Fruit fly (Drosophila melanogaster) whole organism, embryonic: Measurements from ENCODE around the gene SCaMC.

Source experiments
- Ada2b ChIP-seq: fragments of 200-800 bp; sonication (Bioruptor generic); IDR thresholded peaks from 2 replicates; pipeline ENCODE4 v1.3.6; 2022; ENCODE audit warnings: missing biosample characterization, missing genetic modification characterization
- Adf1 ChIP-seq: fragments of 200-800 bp; sonication (Bioruptor generic); IDR thresholded peaks from 2 replicates; pipeline ENCODE4 v1.3.6; 2022; ENCODE audit warnings: missing biosample characterization, missing genetic modification characterization
- Atf3 ChIP-seq: fragments of 200-800 bp; sonication (Bioruptor generic); optimal IDR thresholded peaks from 3 replicates; lab custom pipeline; 2016; ENCODE audit warnings: missing biosample characterization, missing genetic modification characterization
- CG11398 ChIP-seq: fragments of 200-800 bp; sonication (Bioruptor generic); optimal IDR thresholded peaks from 2 replicates; lab custom pipeline; 2016; ENCODE audit warnings: missing biosample characterization, missing genetic modification characterization
- CG13894 ChIP-seq: fragments of 200-800 bp; sonication (Bioruptor generic); optimal IDR thresholded peaks from 3 replicates; lab custom pipeline; 2018; ENCODE audit warnings: missing biosample characterization, mild to moderate bottlenecking, missing genetic modification characterization, moderate library complexity
- CG17385 ChIP-seq: fragments of 200-800 bp; sonication (Bioruptor generic); optimal IDR thresholded peaks from 3 replicates; lab custom pipeline; 2018; ENCODE audit warnings: missing biosample characterization, mild to moderate bottlenecking, missing genetic modification characterization
- CG17802 ChIP-seq: fragments of 200-800 bp; sonication (Bioruptor generic); optimal IDR thresholded peaks from 2 replicates; lab custom pipeline; 2018; ENCODE audit warnings: missing biosample characterization, mild to moderate bottlenecking, missing genetic modification characterization, moderate library complexity
- CG17829 ChIP-seq: fragments of 200-800 bp; optimal IDR thresholded peaks from 2 replicates; lab custom pipeline; 2019; ENCODE audit warnings: missing biosample characterization, mild to moderate bottlenecking, missing genetic modification characterization, moderate library complexity
- CG18619 ChIP-seq: fragments of 200-800 bp; sonication (Bioruptor generic); optimal IDR thresholded peaks from 3 replicates; lab custom pipeline; 2017; ENCODE audit warnings: missing biosample characterization, mild to moderate bottlenecking, missing genetic modification characterization
- CG18764 ChIP-seq: fragments of 200-800 bp; sonication (Bioruptor generic); optimal IDR thresholded peaks from 3 replicates; lab custom pipeline; 2016; ENCODE audit warnings: missing biosample characterization, missing genetic modification characterization
- CG2199 ChIP-seq: fragments of 200-800 bp; sonication (Bioruptor generic); IDR thresholded peaks from 3 replicates; pipeline ENCODE4 v1.3.6; 2022; ENCODE audit warnings: missing biosample characterization, missing genetic modification characterization
- CG30431 ChIP-seq: fragments of 200-800 bp; sonication (Bioruptor generic); optimal IDR thresholded peaks from 2 replicates; lab custom pipeline; 2017; ENCODE audit warnings: missing biosample characterization, missing genetic modification characterization
- CG3281 ChIP-seq: fragments of 200-800 bp; sonication (Bioruptor generic); optimal IDR thresholded peaks from 3 replicates; lab custom pipeline; 2017; ENCODE audit warnings: missing biosample characterization, mild to moderate bottlenecking, missing genetic modification characterization
- CG34376 ChIP-seq: fragments of 200-800 bp; sonication (Bioruptor generic); optimal IDR thresholded peaks from 2 replicates; lab custom pipeline; 2018; ENCODE audit warnings: missing biosample characterization, mild to moderate bottlenecking, missing genetic modification characterization
- CG4328 ChIP-seq: fragments of 200-800 bp; sonication (Bioruptor generic); optimal IDR thresholded peaks from 3 replicates; lab custom pipeline; 2017; ENCODE audit warnings: missing biosample characterization, missing genetic modification reagents, missing genetic modification characterization
- CG4730 ChIP-seq: fragments of 200-800 bp; sonication (Bioruptor generic); IDR thresholded peaks from 2 replicates; pipeline ENCODE4 v1.3.6; 2022; ENCODE audit warnings: missing biosample characterization, missing genetic modification characterization
- CG6654 ChIP-seq: fragments of 200-800 bp; sonication (Bioruptor generic); optimal IDR thresholded peaks from 2 replicates; lab custom pipeline; 2017; ENCODE audit warnings: missing biosample characterization, mild to moderate bottlenecking, missing genetic modification characterization
- CG6683 ChIP-seq: fragments of 200-800 bp; sonication (Bioruptor generic); optimal IDR thresholded peaks from 2 replicates; lab custom pipeline; 2017; ENCODE audit warnings: missing biosample characterization, mild to moderate bottlenecking, missing genetic modification characterization, missing genetic modification reagents
- CG6765 ChIP-seq: fragments of 200-800 bp; sonication (Bioruptor generic); optimal IDR thresholded peaks from 3 replicates; lab custom pipeline; 2017; ENCODE audit warnings: missing biosample characterization, mild to moderate bottlenecking, missing genetic modification characterization
- CG7786 ChIP-seq: fragments of 200-800 bp; sonication (Bioruptor generic); optimal IDR thresholded peaks from 2 replicates; lab custom pipeline; 2016; ENCODE audit warnings: missing biosample characterization, missing genetic modification characterization
- CG8478 ChIP-seq: fragments of >200 bp; optimal IDR thresholded peaks from 2 replicates; lab custom pipeline; 2018
- Doc2 ChIP-seq: fragments of 200-800 bp; sonication (Bioruptor generic); IDR thresholded peaks from 2 replicates; pipeline ENCODE4 v1.3.6; 2022; ENCODE audit warnings: missing biosample characterization, missing genetic modification characterization
- H15 ChIP-seq: fragments of 200-800 bp; sonication (Bioruptor generic); IDR thresholded peaks from 3 replicates; pipeline ENCODE4 v1.3.6; 2022; ENCODE audit warnings: missing biosample characterization, missing genetic modification characterization
- Hr51 ChIP-seq, 2 experiments: fragments of 200-800 bp; sonication (Bioruptor generic); optimal IDR thresholded peaks; 2 replicates in 1 of 2; 3 replicates in 1 of 2; lab custom pipeline; 2016 to 2018; ENCODE audit warnings: missing biosample characterization in 2 of 2, missing genetic modification characterization in 2 of 2, mild to moderate bottlenecking in 1 of 2, moderate library complexity in 1 of 2
- Lhr ChIP-seq: fragments of 200-800 bp; sonication (Bioruptor generic); optimal IDR thresholded peaks from 3 replicates; lab custom pipeline; 2017; ENCODE audit warnings: mild to moderate bottlenecking, missing biosample characterization, missing genetic modification reagents, missing genetic modification characterization
- MESR4 ChIP-seq: fragments of 200-800 bp; sonication (Bioruptor generic); optimal IDR thresholded peaks from 2 replicates; lab custom pipeline; 2018; ENCODE audit warnings: missing biosample characterization, mild to moderate bottlenecking, missing genetic modification characterization, moderate library complexity
- Rx ChIP-seq: fragments of 200-800 bp; sonication (Bioruptor generic); IDR thresholded peaks from 2 replicates; pipeline ENCODE4 v1.3.6; 2022; ENCODE audit warnings: missing biosample characterization, missing genetic modification characterization
- Stat92E ChIP-seq, 3 experiments: fragments of >200 bp in 2 of 3; fragments of 200-800 bp in 1 of 3; sonication (Bioruptor generic) in 1 of 3; optimal IDR thresholded peaks; 2 replicates each; lab custom pipeline; 2017 to 2019; ENCODE audit warnings: missing biosample characterization in 3 of 3, missing genetic modification characterization in 3 of 3, mild to moderate bottlenecking in 1 of 3, moderate library complexity in 1 of 3
- TFAM ChIP-seq: fragments of 200-800 bp; sonication (Bioruptor generic); optimal IDR thresholded peaks from 2 replicates; lab custom pipeline; 2017; ENCODE audit warnings: missing biosample characterization, missing genetic modification characterization, inconsistent platforms
- Xrp1 ChIP-seq: fragments of 200-800 bp; sonication (Bioruptor generic); IDR thresholded peaks from 2 replicates; pipeline ENCODE4 v1.3.6; 2022; ENCODE audit warnings: missing biosample characterization, missing genetic modification characterization
- al ChIP-seq: fragments of 200-800 bp; sonication (Bioruptor generic); IDR thresholded peaks from 2 replicates; pipeline ENCODE4 v1.3.6; 2022; ENCODE audit warnings: missing biosample characterization, missing genetic modification characterization
- da ChIP-seq: fragments of 200-800 bp; sonication (Bioruptor generic); optimal IDR thresholded peaks from 2 replicates; lab custom pipeline; 2016; ENCODE audit warnings: missing biosample characterization, missing genetic modification characterization
- dpn ChIP-seq, 2 experiments: fragments of 200-800 bp; sonication (Bioruptor generic); optimal IDR thresholded peaks; 3 replicates each; lab custom pipeline; 2016; ENCODE audit warnings: missing biosample characterization in 2 of 2, missing genetic modification characterization in 2 of 2
- dysf ChIP-seq: fragments of 200-800 bp; sonication (Bioruptor generic); IDR thresholded peaks from 3 replicates; pipeline ENCODE4 v1.3.6; 2022; ENCODE audit warnings: missing biosample characterization, missing genetic modification characterization
- emc ChIP-seq: fragments of 200-800 bp; sonication (Bioruptor generic); optimal IDR thresholded peaks from 2 replicates; lab custom pipeline; 2016; ENCODE audit warnings: missing biosample characterization, missing genetic modification characterization
- esg ChIP-seq: fragments of 200-800 bp; sonication (Bioruptor generic); conservative IDR thresholded peaks from 2 replicates; pipeline ENCODE4 v1.3.6; 2022; ENCODE audit warnings: missing biosample characterization, missing genetic modification characterization
- exex ChIP-seq: fragments of 200-800 bp; sonication (Bioruptor generic); optimal IDR thresholded peaks from 4 replicates; lab custom pipeline; 2018; ENCODE audit warnings: missing biosample characterization, mild to moderate bottlenecking, missing genetic modification characterization, moderate library complexity
- fd96Cb ChIP-seq: fragments of 200-800 bp; sonication (Bioruptor generic); optimal IDR thresholded peaks from 2 replicates; lab custom pipeline; 2018; ENCODE audit warnings: missing biosample characterization, mild to moderate bottlenecking, missing genetic modification characterization, moderate library complexity
- gfzf ChIP-seq: fragments of 200-800 bp; sonication (Bioruptor generic); optimal IDR thresholded peaks from 2 replicates; lab custom pipeline; 2016; ENCODE audit warnings: missing biosample characterization, mild to moderate bottlenecking, missing genetic modification characterization, moderate library complexity
- gsb-n ChIP-seq: fragments of 200-800 bp; sonication (Bioruptor generic); optimal IDR thresholded peaks from 3 replicates; lab custom pipeline; 2018; ENCODE audit warnings: missing biosample characterization, mild to moderate bottlenecking, missing genetic modification characterization
- ham ChIP-seq: fragments of 200-800 bp; sonication (Bioruptor generic); IDR thresholded peaks from 2 replicates; pipeline ENCODE4 v1.3.6; 2022; ENCODE audit warnings: missing biosample characterization, missing genetic modification characterization
- insv ChIP-seq, 2 experiments: fragments of 200-800 bp; sonication (Bioruptor generic); optimal IDR thresholded peaks; 3 replicates each; lab custom pipeline; 2016 to 2018; ENCODE audit warnings: missing biosample characterization in 2 of 2, missing genetic modification characterization in 2 of 2
- maf-S ChIP-seq: fragments of 200-800 bp; sonication (Bioruptor generic); optimal IDR thresholded peaks from 2 replicates; lab custom pipeline; 2016; ENCODE audit warnings: missing biosample characterization, missing genetic modification characterization
- otp ChIP-seq: fragments of 200-800 bp; sonication (Bioruptor generic); IDR thresholded peaks from 3 replicates; pipeline ENCODE4, ENCODE4 v1.3.6; 2022; ENCODE audit warnings: missing biosample characterization, missing genetic modification characterization
- pros ChIP-seq: fragments of 200-800 bp; sonication (Bioruptor generic); optimal IDR thresholded peaks from 3 replicates; lab custom pipeline; 2019; ENCODE audit warnings: missing biosample characterization, mild to moderate bottlenecking, missing genetic modification characterization, moderate library complexity
- sc ChIP-seq, 3 experiments: fragments of >200 bp in 2 of 3; fragments of 200-800 bp in 1 of 3; sonication (Bioruptor generic) in 1 of 3; optimal IDR thresholded peaks; 2 replicates in 2 of 3; 3 replicates in 1 of 3; lab custom pipeline; 2017; ENCODE audit warnings: mild to moderate bottlenecking in 1 of 3, missing biosample characterization in 1 of 3, missing genetic modification characterization in 1 of 3, missing genetic modification reagents in 1 of 3
- sens-2 ChIP-seq: fragments of 200-800 bp; sonication (Bioruptor generic); IDR thresholded peaks from 2 replicates; pipeline ENCODE4 v1.3.6; 2022; ENCODE audit warnings: missing biosample characterization, missing genetic modification characterization
- shn ChIP-seq: fragments of 200-800 bp; sonication (Bioruptor generic); optimal IDR thresholded peaks from 3 replicates; lab custom pipeline; 2016; ENCODE audit warnings: missing biosample characterization, missing genetic modification characterization
- stwl ChIP-seq: fragments of 200-800 bp; sonication (Bioruptor generic); optimal IDR thresholded peaks from 3 replicates; lab custom pipeline; 2018; ENCODE audit warnings: missing biosample characterization, mild to moderate bottlenecking, missing genetic modification characterization, moderate library complexity
- trh ChIP-seq: fragments of 200-800 bp; sonication (Bioruptor generic); optimal IDR thresholded peaks from 2 replicates; lab custom pipeline; 2016; ENCODE audit warnings: missing biosample characterization, missing genetic modification characterization
- zen ChIP-seq: fragments of 200-800 bp; sonication (Bioruptor generic); optimal IDR thresholded peaks from 3 replicates; lab custom pipeline; 2018; ENCODE audit warnings: missing biosample characterization, mild to moderate bottlenecking, missing genetic modification characterization, moderate library complexity

Gene SCaMC

dm6 chr3L:12391240-12391843, 23.3 kb downstream of the SCaMC start, which contains the start of gene Ncc69:
Gene Ncc69, minus strand, starts transcription at chr3L:12391444.
- no peak for TF ChIP-seq emc (GFP tag; lab: Kevin White, UChicago)
- no peak for TF ChIP-seq fd96Cb (tag; lab: Kevin White, UChicago)
- TF ChIP-seq CG8478: no peak
- no peak for TF ChIP-seq dysf
- peak in 1 of 3 experiments; percentile 3 for TF ChIP-seq Stat92E (GFP tag; optimal IDR thresholded peaks at IDR 0.05; lab: Kevin White, UChicago)
- TF ChIP-seq H15 (GFP tag; lab: Robert Waterston, UW): no peak
- TF ChIP-seq stwl (tag; lab: Kevin White, UChicago): no peak
- no peak for TF ChIP-seq sc (optimal IDR thresholded peaks at IDR 0.05; lab: Kevin White, UChicago)
- TF ChIP-seq sc (GFP tag; optimal IDR thresholded peaks at IDR 0.05; lab: Kevin White, UChicago): no peak
- no peak for TF ChIP-seq dpn (GFP tag; optimal IDR thresholded peaks at IDR 0.05; lab: Kevin White, UChicago)
- TF ChIP-seq zen (tag; lab: Kevin White, UChicago): no peak
- no peak for TF ChIP-seq Adf1 (GFP tag; lab: Robert Waterston, UW)
- TF ChIP-seq CG11398 (GFP tag; lab: Kevin White, UChicago): no peak
- TF ChIP-seq esg (GFP tag; lab: Robert Waterston, UW): no peak
- TF ChIP-seq CG7786 (GFP tag; lab: Kevin White, UChicago): no peak
- TF ChIP-seq CG17802 (tag; lab: Kevin White, UChicago): no peak
- no peak for TF ChIP-seq Lhr (GFP tag; lab: Kevin White, UChicago)
- no peak for TF ChIP-seq Rx (GFP tag; lab: Robert Waterston, UW)
- no peak for TF ChIP-seq gfzf (GFP tag; lab: Kevin White, UChicago)
- TF ChIP-seq maf-S (GFP tag; lab: Kevin White, UChicago): no peak
- no peak for TF ChIP-seq CG6683 (GFP tag; lab: Kevin White, UChicago)
- TF ChIP-seq TFAM (GFP tag; lab: Kevin White, UChicago): no peak
- peak; percentile 76 for TF ChIP-seq pros (GFP tag; lab: Kevin White, UChicago)
- TF ChIP-seq Ada2b: no peak
- TF ChIP-seq trh (GFP tag; lab: Kevin White, UChicago): no peak
- peak; percentile 98 for TF ChIP-seq CG13894 (tag; lab: Kevin White, UChicago)
- TF ChIP-seq CG4328 (GFP tag; lab: Kevin White, UChicago): no peak
- peak; percentile 39 for TF ChIP-seq CG17385 (GFP tag; lab: Kevin White, UChicago)
- no peak for TF ChIP-seq CG3281 (GFP tag; lab: Kevin White, UChicago)
- no peak for TF ChIP-seq exex (tag; lab: Kevin White, UChicago)
- TF ChIP-seq CG18619 (GFP tag; lab: Kevin White, UChicago): no peak
- TF ChIP-seq al (GFP tag; lab: Robert Waterston, UW): no peak
- TF ChIP-seq Atf3 (GFP tag; lab: Kevin White, UChicago): no peak
- no peak for TF ChIP-seq Hr51 (GFP tag; optimal IDR thresholded peaks at IDR 0.05; lab: Kevin White, UChicago)
- no peak for TF ChIP-seq CG18764
- TF ChIP-seq CG30431 (GFP tag; lab: Kevin White, UChicago): no peak
- peak; percentile 16 for TF ChIP-seq CG34376 (GFP tag; lab: Kevin White, UChicago)
- no peak for TF ChIP-seq da (GFP tag; lab: Kevin White, UChicago)
- TF ChIP-seq CG4730 (GFP tag; lab: Robert Waterston, UW): no peak
- no peak for TF ChIP-seq CG6765 (GFP tag; lab: Kevin White, UChicago)
- no peak for TF ChIP-seq sens-2 (GFP tag; lab: Robert Waterston, UW)
- TF ChIP-seq MESR4 (GFP tag; lab: Kevin White, UChicago): no peak
- TF ChIP-seq CG6654 (GFP tag; lab: Kevin White, UChicago): no peak
- no peak for TF ChIP-seq ham (GFP tag; lab: Robert Waterston, UW)
- peak; percentile 69; the same call in 2 of the 3 replicates for TF ChIP-seq CG2199
- TF ChIP-seq CG17829: peak; percentile 46
- TF ChIP-seq Doc2 (GFP tag; lab: Robert Waterston, UW): no peak
- peak in 1 of 2 experiments; percentile 12 for TF ChIP-seq insv (GFP tag; optimal IDR thresholded peaks at IDR 0.05; lab: Kevin White, UChicago)
- TF ChIP-seq Xrp1: no peak
- no peak for TF ChIP-seq otp (GFP tag; lab: Robert Waterston, UW)
- no peak for TF ChIP-seq shn (GFP tag; lab: Kevin White, UChicago)
- peak; percentile 72 for TF ChIP-seq gsb-n
